Fruit fly (Drosophila melanogaster) Kc167 (cell line): Measurements from ENCODE around the gene Shawl.

Experiments
- Myc ChIP-seq: fragments of >200 bp; optimal IDR thresholded peaks from 2 replicates; lab custom pipeline; 2017; ENCODE audit warnings: missing external identifiers
- Sin3A ChIP-seq: fragments of >200 bp; optimal IDR thresholded peaks from 2 replicates; lab custom pipeline; 2018; ENCODE audit warnings: missing external identifiers
- h ChIP-seq: fragments of >200 bp; optimal IDR thresholded peaks from 3 replicates; lab custom pipeline; 2018; ENCODE audit warnings: missing external identifiers
- insv ChIP-seq: fragments of >200 bp; optimal IDR thresholded peaks from 3 replicates; lab custom pipeline; 2018; ENCODE audit warnings: missing external identifiers
- psq ChIP-seq: fragments of >200 bp; optimal IDR thresholded peaks from 2 replicates; lab custom pipeline; 2017; ENCODE audit warnings: missing external identifiers
- ttk ChIP-seq: sonication (Bioruptor generic); optimal IDR thresholded peaks from 2 replicates; lab custom pipeline; 2017; ENCODE audit warnings: missing external identifiers

dm6 chr2L:9437216-9437715 is 22.3 kb upstream of the Shawl start, which contains the start of gene numb:
- TF ChIP-seq h (lab: Kevin White, UChicago), result no peak
- no peak for TF ChIP-seq insv (lab: Kevin White, UChicago)
- no peak for TF ChIP-seq Myc
- no peak for TF ChIP-seq psq
- no peak for TF ChIP-seq ttk (lab: Kevin White, UChicago)
- no peak for TF ChIP-seq Sin3A (lab: Kevin White, UChicago)
